Fruit fly (Drosophila melanogaster) whole organism: ENCODE measurements around the gene CG32814.

Source experiments
- CG8478 ChIP-seq: fragments of >200 bp; optimal IDR thresholded peaks from 2 replicates; lab custom pipeline; 2018; ENCODE audit warnings: inconsistent platforms
- Dll ChIP-seq: fragments of >200 bp; optimal IDR thresholded peaks from 2 replicates; lab custom pipeline; 2017
- usp ChIP-seq: fragments of >200 bp; optimal IDR thresholded peaks from 2 replicates; lab custom pipeline; 2017; ENCODE audit warnings: missing biosample characterization, missing genetic modification characterization, mixed read lengths

DNA sequence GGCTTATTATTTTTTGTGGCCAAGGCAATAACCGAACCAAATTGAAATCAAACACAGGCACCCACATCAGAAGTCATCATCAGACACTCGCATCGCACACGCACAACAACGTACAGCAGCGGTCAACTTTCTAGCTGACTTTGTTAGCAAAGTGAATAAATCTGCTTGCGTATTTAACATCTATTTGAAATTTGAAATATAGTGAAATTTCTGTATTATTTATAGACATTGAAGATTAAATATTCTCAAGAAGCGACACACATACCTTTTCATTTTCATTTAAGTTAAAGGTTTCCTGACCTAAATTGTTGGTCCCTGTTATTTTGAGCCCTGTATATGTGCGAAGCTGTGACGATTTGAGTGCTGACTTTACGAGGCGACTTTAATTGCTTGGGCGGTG lies 27.6 kb downstream of the CG32814 start:
- TF ChIP-seq CG8478 (lab: Kevin White, UChicago) = no peak
- no peak for TF ChIP-seq usp (GFP tag; lab: Kevin White, UChicago)
- no peak for TF ChIP-seq Dll
